Worm (Caenorhabditis elegans): Measurements from ENCODE around the gene usp-14.

- TF ChIP-seq ref-1 (GFP tag; conservative IDR thresholded peaks at IDR 0.05) = no peak
- TF ChIP-seq ztf-29 (GFP tag; IDR thresholded peaks at IDR 0.05) = no peak
- no peak for TF ChIP-seq flt-1 (GFP tag; IDR thresholded peaks at IDR 0.05)
- TF ChIP-seq klf-2 (GFP tag; conservative IDR thresholded peaks at IDR 0.05) = no peak
- TF ChIP-seq med-1 (GFP tag; optimal IDR thresholded peaks at IDR 0.05; ENCODE audit: insufficient read depth) = no peak
- no peak for TF ChIP-seq ztf-23 (GFP tag; IDR thresholded peaks at IDR 0.05)
- TF ChIP-seq tab-1 (GFP tag; IDR thresholded peaks at IDR 0.05) = no peak
- no peak for TF ChIP-seq T22C8.4 (GFP tag; IDR thresholded peaks at IDR 0.05)
- TF ChIP-seq cog-1 (tag; optimal IDR thresholded peaks at IDR 0.05) = no peak
These were observed 19.1 kb upstream of the usp-14 start, which contains the start of the genes K10H10.7 and K10H10.10 for ce11 chrII:14507563-14507962.
